Fruit fly (Drosophila melanogaster): ENCODE data around the gene CG6321.

CG6321 gene

dm6 chr3L:11010410-11010827 lies 50.6 kb downstream of the CG6321 start (continued):
- TF ChIP-seq CG42726 (GFP tag; IDR thresholded peaks at IDR 0.05; ENCODE audit: partially characterized antibody) (peak; percentile 20; the same call in 1 of the 2 replicates), Gsc (GFP tag; IDR thresholded peaks at IDR 0.05) (no peak), CG12391 (tag; optimal IDR thresholded peaks at IDR 0.05) (no peak), E2f2 (GFP tag; IDR thresholded peaks at IDR 0.05) (peak; percentile 38; the same call in 1 of the 2 replicates), ttk (GFP tag; IDR thresholded peaks at IDR 0.05) (no peak), ro (GFP tag; IDR thresholded peaks at IDR 0.05) (no peak), tap (tag; optimal IDR thresholded peaks at IDR 0.05) (no peak), CG4617 (GFP tag; optimal IDR thresholded peaks at IDR 0.05; ENCODE audit: borderline replicate concordance) (no peak), CG18599 (GFP tag; optimal IDR thresholded peaks at IDR 0.05) (no peak), HmgZ (tag; optimal IDR thresholded peaks at IDR 0.05) (peak; percentile 48), Hsf (GFP tag; optimal IDR thresholded peaks at IDR 0.05) (no peak), CG18011 (GFP tag; optimal IDR thresholded peaks at IDR 0.05) (no peak), Eip74EF (GFP tag; optimal IDR thresholded peaks at IDR 0.05) (peak in 1 of 2 experiments; percentile 76), CG2116 (GFP tag; optimal IDR thresholded peaks at IDR 0.05) (no peak), Bteb2 (GFP tag; optimal IDR thresholded peaks at IDR 0.05) (no peak), CG10209 (GFP tag; optimal IDR thresholded peaks at IDR 0.05) (no peak), usp (GFP tag; optimal IDR thresholded peaks at IDR 0.05) (no peak), grn (GFP tag; optimal IDR thresholded peaks at IDR 0.05) (no peak), slou (GFP tag; optimal IDR thresholded peaks at IDR 0.05) (no peak), eve (GFP tag; optimal IDR thresholded peaks at IDR 0.05) (no peak), CG17829 (tag; optimal IDR thresholded peaks at IDR 0.05) (peak; percentile 11), NC2β (GFP tag; optimal IDR thresholded peaks at IDR 0.05) (peak; percentile 40), Mrtf (GFP tag; IDR thresholded peaks at IDR 0.05) (no peak), CoRest (tag; optimal IDR thresholded peaks at IDR 0.05) (no peak), Xrp1 (GFP tag; IDR thresholded peaks at IDR 0.05) (no peak; the same call in 1 of the 2 replicates), CG34376 (GFP tag; optimal IDR thresholded peaks at IDR 0.05) (peak; percentile 33), pros (GFP tag; optimal IDR thresholded peaks at IDR 0.05) (peak; percentile 64), slp2 (GFP tag; optimal IDR thresholded peaks at IDR 0.05) (no peak), Max (GFP tag; optimal IDR thresholded peaks at IDR 0.05) (no peak), CG33213 (GFP tag; optimal IDR thresholded peaks at IDR 0.05) (no peak), Nf-YB (GFP tag; optimal IDR thresholded peaks at IDR 0.05) (peak; percentile 98), sens-2 (GFP tag; IDR thresholded peaks at IDR 0.05) (no peak), CG7987 (GFP tag; optimal IDR thresholded peaks at IDR 0.05) (no peak), Poxn (GFP tag; IDR thresholded peaks at IDR 0.05) (no peak), CG4854 (GFP tag; optimal IDR thresholded peaks at IDR 0.05) (no peak), CG17361 (GFP tag; IDR thresholded peaks at IDR 0.05) (no peak), CG14014 (GFP tag; IDR thresholded peaks at IDR 0.05) (no peak), HLHmδ (GFP tag; optimal IDR thresholded peaks at IDR 0.05) (no peak), C15 (GFP tag; IDR thresholded peaks at IDR 0.05) (no peak), CG15269 (tag; optimal IDR thresholded peaks at IDR 0.05) (no peak), rib (GFP tag; IDR thresholded peaks at IDR 0.05) (peak; percentile 53; the same call in 1 of the 2 replicates), CG32532 (GFP tag; IDR thresholded peaks at IDR 0.05) (peak; percentile 53; the same call in 1 of the 2 replicates), CG1233 (GFP tag; optimal IDR thresholded peaks at IDR 0.05) (no peak), Dfd (GFP tag; optimal IDR thresholded peaks at IDR 0.05) (peak in 1 of 2 experiments; percentile 44), Hr39 (optimal IDR thresholded peaks at IDR 0.05) (no peak), bcd (GFP tag; optimal IDR thresholded peaks at IDR 0.05) (no peak), Bgb (GFP tag; IDR thresholded peaks at IDR 0.05; ENCODE audit: partially characterized antibody) (no peak; the same call in 1 of the 2 replicates), Awh (GFP tag; IDR thresholded peaks at IDR 0.05) (no peak), hbn (GFP tag; IDR thresholded peaks at IDR 0.05; ENCODE audit: partially characterized antibody) (peak; percentile 45; the same call in 1 of the 2 replicates), Kr (GFP tag; optimal IDR thresholded peaks at IDR 0.05) (no peak), jigr1 (GFP tag; IDR thresholded peaks at IDR 0.05) (no peak)

All from whole organism, embryonic.